Worm (Caenorhabditis elegans) whole organism, L4 larva: ENCODE measurements around the gene dlc-1.
A peak's percentile ranks its signal among the peaks of the same experiment; 100 is the strongest.

Experiments
- dmd-6 ChIP-seq: fragments of 200-800 bp; sonication (Bioruptor generic); IDR thresholded peaks from 2 replicates; pipeline ENCODE4 v1.3.6; 2022; ENCODE audit warnings: missing genetic modification reagents, missing genetic modification characterization, missing compliant biosample characterization
- gei-8 ChIP-seq: fragments of 200-800 bp; sonication (Bioruptor generic); optimal IDR thresholded peaks from 2 replicates; lab custom pipeline; 2018; ENCODE audit warnings: mild to moderate bottlenecking, missing genetic modification characterization, missing compliant biosample characterization
- nhr-77 ChIP-seq: fragments of 150-350 bp; optimal IDR thresholded peaks from 2 replicates; lab custom pipeline; 2014; ENCODE audit warnings: missing biosample characterization, missing genetic modification characterization
- pha-4 ChIP-seq, 2 experiments: fragments of 150-350 bp in 1 of 2; fragments of 200-800 bp in 1 of 2; sonication (Bioruptor generic) in 1 of 2; IDR thresholded peaks in 1 of 2; optimal IDR thresholded peaks in 1 of 2; 2 replicates each; pipeline versions ENCODE4 v1.3.6 to Lab custom; 2014 to 2022; ENCODE audit warnings: missing genetic modification characterization in 2 of 2, missing genetic modification reagents in 2 of 2, missing biosample characterization in 1 of 2, missing compliant biosample characterization in 1 of 2
- pqm-1 ChIP-seq: sonication (generic microtip); optimal IDR thresholded peaks from 2 replicates; lab custom pipeline; 2017; ENCODE audit warnings: missing biosample characterization, missing genetic modification characterization

DNA sequence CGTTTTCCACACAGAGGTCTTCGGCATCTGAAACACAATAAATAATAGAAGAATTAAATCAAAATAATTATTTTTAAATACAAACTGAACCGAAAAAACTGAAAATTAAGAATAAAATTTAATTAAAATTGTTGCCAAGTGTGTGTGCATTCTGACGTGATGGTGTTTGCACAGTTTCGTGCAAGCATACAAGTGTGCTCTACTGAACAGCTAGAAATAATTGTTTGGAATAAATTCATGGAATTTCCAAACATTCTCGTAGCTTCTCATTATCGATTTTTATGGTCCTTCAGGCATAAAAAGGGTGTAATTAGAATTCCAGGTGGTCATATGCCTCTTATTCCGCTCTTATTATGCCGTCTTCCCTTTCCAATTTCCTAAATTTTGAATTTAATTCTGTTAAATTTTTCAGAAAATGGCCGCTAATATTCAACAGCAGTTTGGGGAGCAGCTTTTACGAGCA, 31.8 kb downstream of the dlc-1 start, which contains the start of the genes mrps-17 and txdc-9:
- TF ChIP-seq pqm-1 (no peak), dmd-6 (GFP tag; lab: Robert Waterston, UW) (peak; percentile 8; the same call in 1 of the 2 replicates), gei-8 (GFP tag; lab: Kevin White, UChicago) (no peak), pha-4 (GFP tag; IDR thresholded peaks at IDR 0.05; lab: Robert Waterston, UW) (no peak), pha-4 (tag; optimal IDR thresholded peaks at IDR 0.05; lab: Kevin White, UChicago) (peak; percentile 58), nhr-77 (tag; lab: Kevin White, UChicago) (peak; percentile 56)
